Fruit fly (Drosophila melanogaster): ENCODE results near the gene CG15293.

CG15293 gene

dm6 chr2L:14094606-14095005 is 14.6 kb downstream of the CG15293 start (continued):
- TF ChIP-seq HHEX (GFP tag; optimal IDR thresholded peaks at IDR 0.05) (no peak), CG13296 (GFP tag; optimal IDR thresholded peaks at IDR 0.05) (no peak), Atf3 (GFP tag; optimal IDR thresholded peaks at IDR 0.05) (no peak), CG17568 (GFP tag; optimal IDR thresholded peaks at IDR 0.05) (no peak), CG11696 (GFP tag; IDR thresholded peaks at IDR 0.05) (no peak), Kr (GFP tag; optimal IDR thresholded peaks at IDR 0.05) (no peak), chif (GFP tag; optimal IDR thresholded peaks at IDR 0.05) (peak in 1 of 2 experiments; percentile 53), trem (tag; optimal IDR thresholded peaks at IDR 0.05) (no peak), CG1529 (GFP tag; optimal IDR thresholded peaks at IDR 0.05) (no peak), Ets97D (GFP tag; optimal IDR thresholded peaks at IDR 0.05) (peak; percentile 58), CG7357 (GFP tag; IDR thresholded peaks at IDR 0.05) (no peak), Jarid2 (GFP tag; optimal IDR thresholded peaks at IDR 0.05) (no peak), CG2129 (GFP tag; IDR thresholded peaks at IDR 0.05; ENCODE audit: partially characterized antibody) (no peak), phol (tag; optimal IDR thresholded peaks at IDR 0.05) (no peak), twi (tag; optimal IDR thresholded peaks at IDR 0.05) (no peak), CG34224 (GFP tag; IDR thresholded peaks at IDR 0.05; ENCODE audit: partially characterized antibody) (no peak), CG11723 (GFP tag; optimal IDR thresholded peaks at IDR 0.05) (no peak), CG9932 (GFP tag; IDR thresholded peaks at IDR 0.05) (no peak), Chrac-16 (GFP tag; optimal IDR thresholded peaks at IDR 0.05) (peak; percentile 31), Dbx (GFP tag; IDR thresholded peaks at IDR 0.05) (no peak; the same call in none of the 3 replicates), pzg (GFP tag; optimal IDR thresholded peaks at IDR 0.05) (peak; percentile 55), ci (GFP tag; IDR thresholded peaks at IDR 0.05) (no peak; the same call in 2 of the 3 replicates), tna (GFP tag; IDR thresholded peaks at IDR 0.05; ENCODE audit: partially characterized antibody) (no peak), CkIIα-i1 (GFP tag; IDR thresholded peaks at IDR 0.05) (no peak), Sox100B (GFP tag; optimal IDR thresholded peaks at IDR 0.05) (no peak), CG42726 (GFP tag; IDR thresholded peaks at IDR 0.05; ENCODE audit: partially characterized antibody) (no peak; the same call in 1 of the 2 replicates), NC2α (GFP tag; optimal IDR thresholded peaks at IDR 0.05) (no peak), Vsx1 (GFP tag; optimal IDR thresholded peaks at IDR 0.05) (no peak), dpn (GFP tag; optimal IDR thresholded peaks at IDR 0.05) (peak; percentile 54 to 73), CG12744 (GFP tag; optimal IDR thresholded peaks at IDR 0.05) (no peak), Usf (GFP tag; optimal IDR thresholded peaks at IDR 0.05) (no peak), ato (GFP tag; IDR thresholded peaks at IDR 0.05; ENCODE audit: partially characterized antibody) (no peak; the same call in 1 of the 2 replicates), repo (GFP tag; optimal IDR thresholded peaks at IDR 0.05) (peak; percentile 55), Lim3 (GFP tag; IDR thresholded peaks at IDR 0.05) (no peak), CG12071 (GFP tag; optimal IDR thresholded peaks at IDR 0.05) (no peak), CG7271 (tag; optimal IDR thresholded peaks at IDR 0.05) (no peak), Ptx1 (GFP tag; IDR thresholded peaks at IDR 0.05) (no peak), ap (GFP tag; IDR thresholded peaks at IDR 0.05) (no peak), TFAM (GFP tag; optimal IDR thresholded peaks at IDR 0.05) (no peak), ken (GFP tag; IDR thresholded peaks at IDR 0.05) (no peak; the same call in 2 of the 3 replicates), CG10321 (GFP tag; IDR thresholded peaks at IDR 0.05) (no peak), Antp (GFP tag; optimal IDR thresholded peaks at IDR 0.05) (peak; percentile 69), so (GFP tag; IDR thresholded peaks at IDR 0.05) (no peak), CG1832 (GFP tag; optimal IDR thresholded peaks at IDR 0.05) (no peak), CG7839 (tag; optimal IDR thresholded peaks at IDR 0.05) (no peak), ac (GFP tag; optimal IDR thresholded peaks at IDR 0.05) (no peak), CG15011 (GFP tag; optimal IDR thresholded peaks at IDR 0.05) (no peak), org-1 (GFP tag; optimal IDR thresholded peaks at IDR 0.05) (no peak), ranshi (GFP tag; IDR thresholded peaks at IDR 0.05) (peak; percentile 66), Aef1 (GFP tag; IDR thresholded peaks at IDR 0.05) (no peak; the same call in 2 of the 3 replicates), CG1602 (GFP tag; optimal IDR thresholded peaks at IDR 0.05) (peak; percentile 43), dati (GFP tag; IDR thresholded peaks at IDR 0.05) (no peak)
